Worm (Caenorhabditis elegans) whole organism, L4 larva: ENCODE results near the gene sru-11.

Source experiments
- D1046.2 ChIP-seq: fragments of 200-800 bp; sonication (Bioruptor generic); IDR thresholded peaks from 2 replicates; pipeline ENCODE4 v1.3.6; 2022; ENCODE audit warnings: missing genetic modification characterization, missing compliant biosample characterization
- F26F4.8 ChIP-seq: fragments of 200-800 bp; sonication (Bioruptor generic); conservative IDR thresholded peaks from 2 replicates; pipeline ENCODE4 v1.3.6; 2022; ENCODE audit warnings: missing genetic modification characterization, missing compliant biosample characterization
- T20F7.1 ChIP-seq: fragments of 200-800 bp; sonication (Bioruptor generic); optimal IDR thresholded peaks from 2 replicates; lab custom pipeline; 2018; ENCODE audit warnings: mild to moderate bottlenecking, missing genetic modification characterization, missing compliant biosample characterization
- Y48G9A.11 ChIP-seq: fragments of 200-800 bp; sonication (Bioruptor generic); IDR thresholded peaks from 2 replicates; pipeline ENCODE4 v1.3.6; 2022; ENCODE audit warnings: missing genetic modification reagents, missing genetic modification characterization, missing compliant biosample characterization
- ZK337.2 ChIP-seq: fragments of 200-800 bp; sonication (Bioruptor generic); IDR thresholded peaks from 2 replicates; pipeline ENCODE4 v1.3.6; 2022; ENCODE audit warnings: missing genetic modification reagents, missing genetic modification characterization, missing compliant biosample characterization
- aha-1 ChIP-seq: fragments of 150-350 bp; peaks from one replicate; lab custom pipeline; 2014; ENCODE audit warnings: missing biosample characterization, missing genetic modification characterization
- ama-1 ChIP-seq: fragments of 150-350 bp; optimal IDR thresholded peaks from 2 replicates; lab custom pipeline; 2014; ENCODE audit warnings: inconsistent platforms, mixed read lengths
- ceh-28 ChIP-seq: fragments of 150-350 bp; optimal IDR thresholded peaks from 2 replicates; lab custom pipeline; 2014; ENCODE audit warnings: missing biosample characterization, missing genetic modification reagents, missing genetic modification characterization
- ceh-62 ChIP-seq: sonication (generic microtip); optimal IDR thresholded peaks from 2 replicates; lab custom pipeline; 2017; ENCODE audit warnings: missing biosample characterization, missing genetic modification characterization
- cey-2 ChIP-seq: sonication (generic microtip); optimal IDR thresholded peaks from 3 replicates; lab custom pipeline; 2017; ENCODE audit warnings: missing genetic modification characterization, mild to moderate bottlenecking, missing compliant biosample characterization, antibody characterized with exemption, borderline replicate concordance; ENCODE audit not compliant: insufficient read depth
- daf-8 ChIP-seq: fragments of 200-800 bp; sonication (Bioruptor generic); IDR thresholded peaks from 2 replicates; pipeline ENCODE4 v1.3.6; 2022; ENCODE audit warnings: missing genetic modification characterization, missing compliant biosample characterization
- dmd-8 ChIP-seq: fragments of 200-800 bp; sonication (Bioruptor generic); IDR thresholded peaks from 2 replicates; pipeline ENCODE4 v1.3.6; 2022; ENCODE audit warnings: missing genetic modification characterization, missing compliant biosample characterization
- dve-1 ChIP-seq: sonication (generic microtip); optimal IDR thresholded peaks from 2 replicates; lab custom pipeline; 2017; ENCODE audit warnings: antibody characterized with exemption, mild to moderate bottlenecking, missing genetic modification characterization, missing compliant biosample characterization; ENCODE audit not compliant: insufficient read depth
- fkh-10 ChIP-seq: fragments of 150-350 bp; optimal IDR thresholded peaks from 2 replicates; lab custom pipeline; 2014; ENCODE audit warnings: missing biosample characterization, missing genetic modification reagents, missing genetic modification characterization
- fos-1 ChIP-seq: fragments of 150-350 bp; optimal IDR thresholded peaks from 2 replicates; lab custom pipeline; 2014; ENCODE audit warnings: missing biosample characterization, missing genetic modification characterization
- hlh-11 ChIP-seq: fragments of 200-800 bp; sonication (Bioruptor generic); optimal IDR thresholded peaks from 2 replicates; lab custom pipeline; 2018; ENCODE audit warnings: mild to moderate bottlenecking, missing genetic modification characterization, missing compliant biosample characterization
- hmg-1.1 ChIP-seq: fragments of 200-800 bp; sonication (Bioruptor generic); IDR thresholded peaks from 2 replicates; pipeline ENCODE4 v1.3.6; 2022; ENCODE audit warnings: missing genetic modification reagents, missing genetic modification characterization, missing compliant biosample characterization
- lin-1 ChIP-seq: fragments of 200-800 bp; sonication (Bioruptor generic); IDR thresholded peaks from 2 replicates; pipeline ENCODE4 v1.3.6; 2022; ENCODE audit warnings: missing genetic modification reagents, missing genetic modification characterization, missing compliant biosample characterization
- lin-13 ChIP-seq: fragments of 150-350 bp; optimal IDR thresholded peaks from 2 replicates; lab custom pipeline; 2014; ENCODE audit warnings: missing biosample characterization, missing genetic modification reagents, missing genetic modification characterization
- lin-29 ChIP-seq: fragments of 200-800 bp; sonication (Bioruptor generic); IDR thresholded peaks from 2 replicates; pipeline ENCODE4 v1.3.6; 2022; ENCODE audit warnings: missing genetic modification reagents, missing genetic modification characterization, missing compliant biosample characterization
- mdl-1 ChIP-seq, 2 experiments: fragments of 150-350 bp in 1 of 2; sonication (generic microtip) in 1 of 2; optimal IDR thresholded peaks; 2 replicates each; lab custom pipeline; 2014 to 2017; ENCODE audit warnings: missing biosample characterization in 2 of 2, missing genetic modification characterization in 2 of 2
- mep-1 ChIP-seq: fragments of 150-350 bp; sonication (generic microtip); optimal IDR thresholded peaks from 3 replicates; lab custom pipeline; 2014; ENCODE audit warnings: missing biosample characterization, missing genetic modification characterization
- mxl-2 ChIP-seq: fragments of 200-800 bp; sonication (Bioruptor generic); conservative IDR thresholded peaks from 2 replicates; pipeline ENCODE4 v1.3.6; 2022; ENCODE audit warnings: missing genetic modification reagents, missing genetic modification characterization, missing compliant biosample characterization
- mxl-3 ChIP-seq: fragments of 200-800 bp; sonication (Bioruptor generic); optimal IDR thresholded peaks from 2 replicates; lab custom pipeline; 2018; ENCODE audit warnings: mild to moderate bottlenecking, missing genetic modification characterization, missing compliant biosample characterization
- nhr-237 ChIP-seq: sonication (generic microtip); optimal IDR thresholded peaks from 2 replicates; lab custom pipeline; 2017; ENCODE audit warnings: missing biosample characterization, missing genetic modification characterization
- nhr-25 ChIP-seq: sonication (generic microtip); optimal IDR thresholded peaks from 2 replicates; lab custom pipeline; 2017; ENCODE audit warnings: missing genetic modification characterization, mild to moderate bottlenecking, missing compliant biosample characterization, antibody characterized with exemption, moderate library complexity, borderline replicate concordance; ENCODE audit not compliant: insufficient read depth
- nhr-42 ChIP-seq: fragments of 200-800 bp; sonication (Bioruptor generic); IDR thresholded peaks from 2 replicates; pipeline ENCODE4 v1.3.6; 2022; ENCODE audit warnings: missing genetic modification characterization, missing compliant biosample characterization
- nhr-6 ChIP-seq: fragments of 150-350 bp; optimal IDR thresholded peaks from 2 replicates; lab custom pipeline; 2014; ENCODE audit warnings: missing biosample characterization, missing genetic modification characterization
- nhr-76 ChIP-seq: fragments of 150-350 bp; optimal IDR thresholded peaks from 2 replicates; lab custom pipeline; 2014; ENCODE audit warnings: missing biosample characterization, missing genetic modification characterization
- saeg-2 ChIP-seq: fragments of 200-800 bp; sonication (Bioruptor generic); IDR thresholded peaks from 2 replicates; pipeline ENCODE4 v1.3.6; 2022; ENCODE audit warnings: missing genetic modification reagents, missing genetic modification characterization, missing compliant biosample characterization
- sdz-12 ChIP-seq: fragments of 200-800 bp; sonication (Bioruptor generic); optimal IDR thresholded peaks from 2 replicates; lab custom pipeline; 2018; ENCODE audit warnings: mild to moderate bottlenecking, missing genetic modification characterization, missing compliant biosample characterization
- set-16 ChIP-seq: fragments of 200-800 bp; sonication (Bioruptor generic); IDR thresholded peaks from 2 replicates; pipeline ENCODE4 v1.3.6; 2022; ENCODE audit warnings: missing genetic modification reagents, missing genetic modification characterization, missing compliant biosample characterization
- snpc-1.2 ChIP-seq: fragments of 200-800 bp; sonication (Bioruptor generic); IDR thresholded peaks from 2 replicates; pipeline ENCODE4 v1.3.6; 2022; ENCODE audit warnings: missing genetic modification reagents, missing genetic modification characterization, missing compliant biosample characterization
- unc-39 ChIP-seq: sonication (generic microtip); optimal IDR thresholded peaks from 2 replicates; lab custom pipeline; 2017; ENCODE audit warnings: missing biosample characterization, missing genetic modification characterization
- vab-7 ChIP-seq: fragments of 200-800 bp; sonication (Bioruptor generic); IDR thresholded peaks from 2 replicates; pipeline ENCODE4 v1.3.6; 2022; ENCODE audit warnings: missing genetic modification reagents, missing genetic modification characterization, missing compliant biosample characterization
- zip-2 ChIP-seq: fragments of 150-350 bp; optimal IDR thresholded peaks from 2 replicates; lab custom pipeline; 2014; ENCODE audit warnings: missing biosample characterization, missing genetic modification characterization
- ztf-11 ChIP-seq: fragments of 150-350 bp; optimal IDR thresholded peaks from 2 replicates; lab custom pipeline; 2014; ENCODE audit warnings: missing biosample characterization, missing genetic modification characterization

Gene sru-11

ce11 chrIV:13549350-13549749 is 35.4 kb upstream of the sru-11 start:
- TF ChIP-seq hlh-11 (tag; lab: Kevin White, UChicago) (no peak), nhr-76 (tag; lab: Kevin White, UChicago) (no peak), fos-1 (tag; lab: Kevin White, UChicago) (no peak), lin-13 (GFP tag; lab: Kevin White, UChicago) (no peak), set-16 (GFP tag; lab: Robert Waterston, UW) (no peak), hmg-1.1 (GFP tag; lab: Robert Waterston, UW) (no peak), fkh-10 (GFP tag; lab: Kevin White, UChicago) (no peak), mdl-1 (tag; optimal IDR thresholded peaks at IDR 0.05; lab: Kevin White, UChicago) (no peak), dve-1 (tag; lab: Kevin White, UChicago) (no peak), F26F4.8 (no peak), ama-1 (lab: Kevin White, UChicago) (no peak), ztf-11 (tag; lab: Kevin White, UChicago) (no peak), lin-1 (GFP tag; lab: Robert Waterston, UW) (no peak), Y48G9A.11 (GFP tag; lab: Robert Waterston, UW) (no peak), ceh-62 (tag; lab: Kevin White, UChicago) (no peak), ceh-28 (tag; lab: Kevin White, UChicago) (no peak), dmd-8 (GFP tag; lab: Robert Waterston, UW) (no peak)

- TF ChIP-seq vab-7 (no peak), daf-8 (no peak), lin-29 (GFP tag; lab: Robert Waterston, UW) (no peak), snpc-1.2 (GFP tag; lab: Robert Waterston, UW) (no peak), nhr-42 (GFP tag; lab: Robert Waterston, UW) (no peak), nhr-6 (tag; lab: Kevin White, UChicago) (no peak), mxl-3 (no peak), saeg-2 (GFP tag; lab: Robert Waterston, UW) (no peak), D1046.2 (GFP tag; lab: Robert Waterston, UW) (no peak), set-16 (GFP tag; lab: Robert Waterston, UW) (no peak), T20F7.1 (GFP tag; lab: Kevin White, UChicago) (no peak), ZK337.2 (GFP tag; lab: Robert Waterston, UW) (no peak), mep-1 (tag; lab: Kevin White, UChicago) (no peak), unc-39 (no peak)
Observed at ce11 chrIV:13554350-13554749, 30.4 kb upstream of the sru-11 start.

ce11 chrIV:13555508-13555907 is 29.2 kb upstream of the sru-11 start:
- no peak for TF ChIP-seq zip-2 (tag; lab: Kevin White, UChicago)
- TF ChIP-seq sdz-12 = no peak
- peak; percentile 17 for TF ChIP-seq fkh-10 (GFP tag; lab: Kevin White, UChicago)
- no peak for TF ChIP-seq mxl-2
- TF ChIP-seq, all 104 proteins: peak for 1

- TF ChIP-seq nhr-237 (tag; lab: Kevin White, UChicago) (no peak), nhr-25 (tag; lab: Kevin White, UChicago) (no peak)
Observed at ce11 chrIV:13557393-13557792, 27.4 kb upstream of the sru-11 start.

ce11 chrIV:13559020-13559419 is 25.7 kb upstream of the sru-11 start:
- TF ChIP-seq cey-2 (no peak), aha-1 (tag; lab: Kevin White, UChicago) (peak; percentile 25), set-16 (GFP tag; lab: Robert Waterston, UW) (peak; percentile 60; the same call in 1 of the 2 replicates)
